Fruit fly (Drosophila melanogaster) whole organism, wandering third instar larva: ENCODE results near the gene DNAlig3.

Source experiments
- Abd-B ChIP-seq: fragments of >200 bp; optimal IDR thresholded peaks from 2 replicates; lab custom pipeline; 2017; ENCODE audit warnings: missing biosample characterization, missing genetic modification characterization
- CG32264 ChIP-seq: fragments of 200-800 bp; sonication (Bioruptor generic); optimal IDR thresholded peaks from 2 replicates; lab custom pipeline; 2016; ENCODE audit warnings: missing biosample characterization, missing genetic modification characterization
- CG9705 ChIP-seq: fragments of 200-800 bp; sonication (Bioruptor generic); optimal IDR thresholded peaks from 2 replicates; lab custom pipeline; 2018; ENCODE audit warnings: missing biosample characterization, mild to moderate bottlenecking, missing genetic modification characterization
- CrebA ChIP-seq: fragments of 200-800 bp; sonication (Bioruptor generic); optimal IDR thresholded peaks from 2 replicates; lab custom pipeline; 2016; ENCODE audit warnings: missing biosample characterization, mild to moderate bottlenecking, missing genetic modification characterization, borderline replicate concordance
- Dfd ChIP-seq: fragments of >200 bp; optimal IDR thresholded peaks from 2 replicates; lab custom pipeline; 2017; ENCODE audit warnings: missing biosample characterization, missing genetic modification characterization
- Dif ChIP-seq: fragments of 200-275, 200-300 bp; sonication (Bioruptor generic); optimal IDR thresholded peaks from 2 replicates; lab custom pipeline; 2018; ENCODE audit warnings: missing biosample characterization, missing genetic modification characterization; ENCODE audit not compliant: partially characterized antibody
- GATAd ChIP-seq: sonication (Bioruptor generic); optimal IDR thresholded peaks from 2 replicates; lab custom pipeline; 2016; ENCODE audit warnings: missing biosample characterization, missing genetic modification characterization
- HLH106 ChIP-seq: fragments of 200-800 bp; optimal IDR thresholded peaks from 3 replicates; lab custom pipeline; 2019; ENCODE audit warnings: missing biosample characterization, mild to moderate bottlenecking, missing genetic modification characterization, moderate library complexity
- Hnf4 ChIP-seq: fragments of 200-800 bp; sonication (Bioruptor generic); optimal IDR thresholded peaks from 2 replicates; lab custom pipeline; 2016; ENCODE audit warnings: missing biosample characterization, mild to moderate bottlenecking, missing genetic modification characterization
- Hr78 ChIP-seq: fragments of >200 bp; optimal IDR thresholded peaks from 2 replicates; lab custom pipeline; 2017; ENCODE audit warnings: missing biosample characterization, missing genetic modification characterization
- Hr83 ChIP-seq: fragments of 200-300 bp; sonication (Bioruptor generic); optimal IDR thresholded peaks from 2 replicates; lab custom pipeline; 2016; ENCODE audit warnings: missing biosample characterization, mild to moderate bottlenecking, missing genetic modification characterization, moderate library complexity; ENCODE audit not compliant: poor library complexity, severe bottlenecking
- Jra ChIP-seq: sonication (Bioruptor generic); optimal IDR thresholded peaks from 2 replicates; lab custom pipeline; 2016; ENCODE audit warnings: missing biosample characterization, missing genetic modification characterization
- Mio ChIP-seq: sonication (Bioruptor generic); optimal IDR thresholded peaks from 2 replicates; lab custom pipeline; 2016; ENCODE audit warnings: missing biosample characterization, missing genetic modification characterization
- Myc ChIP-seq: fragments of >200 bp; optimal IDR thresholded peaks from 2 replicates; lab custom pipeline; 2017
- N ChIP-seq: fragments of >200 bp; optimal IDR thresholded peaks from 2 replicates; lab custom pipeline; 2018; ENCODE audit warnings: missing biosample characterization, missing external identifiers, missing genetic modification characterization
- OdsH ChIP-seq: fragments of 200-800 bp; sonication (Bioruptor generic); optimal IDR thresholded peaks from 2 replicates; lab custom pipeline; 2016; ENCODE audit warnings: missing biosample characterization, mild to moderate bottlenecking, missing genetic modification characterization
- Rel ChIP-seq, 2 experiments: fragments of 200-800 bp; sonication (Bioruptor generic) in 1 of 2; optimal IDR thresholded peaks; 2 replicates in 1 of 2; 3 replicates in 1 of 2; lab custom pipeline; 2016 to 2019; ENCODE audit warnings: mild to moderate bottlenecking in 2 of 2, missing biosample characterization in 2 of 2, missing genetic modification characterization in 2 of 2, moderate library complexity in 1 of 2
- Sp1 ChIP-seq: fragments of 200-800 bp; sonication (Bioruptor generic); optimal IDR thresholded peaks from 3 replicates; lab custom pipeline; 2019; ENCODE audit warnings: missing biosample characterization, mild to moderate bottlenecking, missing genetic modification characterization, moderate library complexity
- Vsx2 ChIP-seq: fragments of 200-300, 225-300 bp; sonication (Bioruptor generic); optimal IDR thresholded peaks from 2 replicates; lab custom pipeline; 2018; ENCODE audit warnings: missing biosample characterization, missing genetic modification characterization; ENCODE audit not compliant: partially characterized antibody
- br ChIP-seq: fragments of 200-800 bp; sonication (Bioruptor generic); optimal IDR thresholded peaks from 2 replicates; lab custom pipeline; 2016; ENCODE audit warnings: missing biosample characterization, missing genetic modification characterization
- brk ChIP-seq: fragments of 200-800 bp; sonication (Bioruptor generic); optimal IDR thresholded peaks from 2 replicates; lab custom pipeline; 2016; ENCODE audit warnings: missing biosample characterization, mild to moderate bottlenecking, missing genetic modification characterization
- dl ChIP-seq, 2 experiments: fragments of 175-275, 200-275 bp in 1 of 2; fragments of 200-275 bp in 1 of 2; sonication (Bioruptor generic); optimal IDR thresholded peaks; lab custom pipeline; 2018; ENCODE audit warnings: mild to moderate bottlenecking in 2 of 2, missing biosample characterization in 2 of 2, missing genetic modification characterization in 2 of 2, moderate library complexity in 2 of 2; ENCODE audit not compliant: partially characterized antibody in 2 of 2, insufficient read depth in 1 of 2
- dmrt93B ChIP-seq: fragments of 200-800 bp; sonication (Bioruptor generic); optimal IDR thresholded peaks from 2 replicates; lab custom pipeline; 2018; ENCODE audit warnings: missing biosample characterization, mild to moderate bottlenecking, missing genetic modification characterization
- dsf ChIP-seq: sonication (Bioruptor generic); optimal IDR thresholded peaks from 2 replicates; lab custom pipeline; 2016; ENCODE audit warnings: missing biosample characterization, missing genetic modification characterization, borderline replicate concordance
- ey ChIP-seq: fragments of 200-800 bp; sonication (Bioruptor generic); optimal IDR thresholded peaks from 2 replicates; lab custom pipeline; 2016; ENCODE audit warnings: missing biosample characterization, missing genetic modification characterization
- foxo ChIP-seq, 2 experiments: fragments of 200-800 bp; sonication (Bioruptor generic); optimal IDR thresholded peaks; 2 replicates in 1 of 2; 3 replicates in 1 of 2; lab custom pipeline; 2016 to 2017; ENCODE audit warnings: missing biosample characterization in 2 of 2, missing genetic modification characterization in 2 of 2
- fru ChIP-seq: fragments of 200-800 bp; sonication (Bioruptor generic); optimal IDR thresholded peaks from 3 replicates; lab custom pipeline; 2016; ENCODE audit warnings: missing biosample characterization, mild to moderate bottlenecking, missing genetic modification characterization
- h ChIP-seq: fragments of 200-800 bp; sonication (Bioruptor generic); optimal IDR thresholded peaks from 3 replicates; lab custom pipeline; 2016; ENCODE audit warnings: missing biosample characterization, mild to moderate bottlenecking, missing genetic modification characterization
- jim ChIP-seq: fragments of 175-275, 200-325 bp; sonication (Bioruptor generic); optimal IDR thresholded peaks from 2 replicates; lab custom pipeline; 2016; ENCODE audit warnings: missing biosample characterization, mild to moderate bottlenecking, missing genetic modification characterization
- lola ChIP-seq: fragments of >200 bp; optimal IDR thresholded peaks from 2 replicates; lab custom pipeline; 2017; ENCODE audit warnings: missing biosample characterization, missing genetic modification characterization
- pan ChIP-seq: fragments of >200 bp; optimal IDR thresholded peaks from 2 replicates; lab custom pipeline; 2017
- psq ChIP-seq: fragments of 200-800 bp; sonication (Bioruptor generic); optimal IDR thresholded peaks from 3 replicates; lab custom pipeline; 2017; ENCODE audit warnings: missing biosample characterization, mild to moderate bottlenecking, missing genetic modification characterization, moderate library complexity
- rgr ChIP-seq: fragments of 200-800 bp; sonication (Bioruptor generic); optimal IDR thresholded peaks from 3 replicates; lab custom pipeline; 2016; ENCODE audit warnings: missing biosample characterization, mild to moderate bottlenecking, missing genetic modification characterization
- sage ChIP-seq: fragments of 200-800 bp; sonication (Bioruptor generic); optimal IDR thresholded peaks from 2 replicates; lab custom pipeline; 2016; ENCODE audit warnings: missing biosample characterization, mild to moderate bottlenecking, missing genetic modification characterization
- sv ChIP-seq: fragments of 200-800 bp; sonication (Bioruptor generic); optimal IDR thresholded peaks from 3 replicates; lab custom pipeline; 2016; ENCODE audit warnings: missing biosample characterization, missing genetic modification characterization
- tai ChIP-seq: sonication (Bioruptor generic); optimal IDR thresholded peaks from 2 replicates; lab custom pipeline; 2016; ENCODE audit warnings: missing biosample characterization, missing genetic modification characterization
- usp ChIP-seq: fragments of >200 bp; optimal IDR thresholded peaks from 2 replicates; lab custom pipeline; 2017; ENCODE audit warnings: missing biosample characterization, missing genetic modification characterization
- woc ChIP-seq: sonication (Bioruptor generic); optimal IDR thresholded peaks from 2 replicates; lab custom pipeline; 2016; ENCODE audit warnings: missing biosample characterization, mild to moderate bottlenecking, missing genetic modification characterization

The DNAlig3 gene

DNA sequence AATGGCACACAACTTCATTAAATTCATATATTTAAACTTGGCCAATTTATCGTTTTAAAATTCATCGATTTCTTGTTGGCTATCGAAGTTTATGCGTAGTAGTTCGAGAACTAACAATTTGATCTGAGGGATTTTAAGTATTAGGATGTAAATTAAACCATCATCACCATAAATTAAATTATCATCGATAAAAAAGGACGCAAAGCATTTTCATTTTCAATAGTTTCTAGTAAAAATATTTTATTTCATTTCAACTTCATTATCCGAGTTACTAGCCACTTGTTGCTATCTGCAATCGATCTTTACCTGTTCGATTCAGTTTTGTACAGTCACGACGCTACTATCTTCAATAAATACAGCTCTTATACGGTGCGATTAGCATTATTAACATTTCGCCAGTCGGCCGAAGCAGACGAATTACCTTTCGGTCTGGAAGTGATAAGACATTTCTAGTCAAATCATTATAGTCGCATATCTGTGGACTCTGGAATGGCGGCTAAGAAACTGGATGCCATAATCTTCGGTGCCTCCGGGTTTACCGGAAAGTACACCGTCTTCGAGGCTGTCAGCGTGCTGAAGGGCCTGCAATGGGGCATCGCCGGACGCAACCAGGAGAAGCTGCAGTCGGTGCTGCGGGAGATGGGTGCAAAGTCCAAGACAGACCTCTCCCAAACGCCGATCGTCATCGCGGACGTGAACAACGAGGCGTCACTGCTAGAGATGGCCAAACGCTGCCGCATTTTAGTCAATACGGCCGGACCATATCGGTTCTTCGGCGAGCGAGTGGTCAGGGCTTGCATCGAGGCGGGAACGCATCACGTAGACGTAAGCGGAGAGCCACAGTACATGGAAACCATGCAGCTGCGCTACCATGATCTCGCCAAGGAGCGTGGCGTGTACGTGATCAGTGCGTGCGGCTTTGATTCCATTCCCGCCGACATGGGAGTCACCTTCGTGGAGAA, 4.9 kb upstream of the DNAlig3 start, which contains the start of gene CG5167:
Gene CG5167 (plus strand): TSS at position 298 of the 962 bp plus-strand sequence.
- peak; percentile 53 for TF ChIP-seq OdsH
- no peak for TF ChIP-seq sage (GFP tag; lab: Kevin White, UChicago)
- no peak for TF ChIP-seq Abd-B
- TF ChIP-seq Hr78 (GFP tag; lab: Kevin White, UChicago), result no peak
- TF ChIP-seq h (GFP tag; lab: Kevin White, UChicago), result peak; percentile 58
- TF ChIP-seq psq (GFP tag; lab: Kevin White, UChicago), result peak; percentile 54
- TF ChIP-seq HLH106, result peak; percentile 45
- TF ChIP-seq usp (GFP tag; lab: Kevin White, UChicago), result no peak
- no peak for TF ChIP-seq Myc
- TF ChIP-seq CrebA (GFP tag; lab: Kevin White, UChicago), result no peak
- TF ChIP-seq ey (GFP tag; lab: Kevin White, UChicago), result peak; percentile 43
- peak; percentile 14 for TF ChIP-seq CG9705 (GFP tag; lab: Kevin White, UChicago)
- TF ChIP-seq GATAd, result no peak
- no peak for TF ChIP-seq Rel (GFP tag; optimal IDR thresholded peaks at IDR 0.05; lab: Kevin White, UChicago)
- peak; percentile 5 for TF ChIP-seq Rel (tag; optimal IDR thresholded peaks at IDR 0.05; lab: Kevin White, UChicago)
- TF ChIP-seq br (GFP tag; lab: Kevin White, UChicago), result peak; percentile 52
- TF ChIP-seq brk (GFP tag; lab: Kevin White, UChicago), result no peak
- no peak for TF ChIP-seq tai (GFP tag; lab: Kevin White, UChicago)
- TF ChIP-seq Sp1 (GFP tag; lab: Kevin White, UChicago), result peak; percentile 58
- TF ChIP-seq dl (GFP tag; optimal IDR thresholded peaks at IDR 0.05; lab: Kevin White, UChicago; ENCODE audit: insufficient read depth in 1 of 2, partially characterized antibody in 2 of 2), result no peak
- no peak for TF ChIP-seq pan (lab: Kevin White, UChicago)
- no peak for TF ChIP-seq CG32264 (GFP tag; lab: Kevin White, UChicago)
- no peak for TF ChIP-seq Vsx2 (GFP tag; lab: Kevin White, UChicago)
- no peak for TF ChIP-seq jim
- TF ChIP-seq Mio, result no peak
- TF ChIP-seq lola (GFP tag; lab: Kevin White, UChicago), result no peak
- peak; percentile 82 for TF ChIP-seq fru (GFP tag; lab: Kevin White, UChicago)
- no peak for TF ChIP-seq Hr83 (GFP tag; lab: Kevin White, UChicago)
- TF ChIP-seq Jra (GFP tag; lab: Kevin White, UChicago), result no peak
- peak in 1 of 2 experiments; percentile 67 for TF ChIP-seq foxo (GFP tag; optimal IDR thresholded peaks at IDR 0.05; lab: Kevin White, UChicago)
- no peak for TF ChIP-seq Dfd (GFP tag; lab: Kevin White, UChicago)
- no peak for TF ChIP-seq Dif (GFP tag; lab: Kevin White, UChicago)
- no peak for TF ChIP-seq sv (GFP tag; lab: Kevin White, UChicago)
- TF ChIP-seq Hnf4 (GFP tag; lab: Kevin White, UChicago), result no peak
- TF ChIP-seq N (GFP tag; lab: Kevin White, UChicago), result no peak
- TF ChIP-seq rgr (GFP tag; lab: Kevin White, UChicago), result peak; percentile 69
- TF ChIP-seq dmrt93B (GFP tag; lab: Kevin White, UChicago), result no peak
- TF ChIP-seq dsf (GFP tag; lab: Kevin White, UChicago), result no peak
- TF ChIP-seq woc (GFP tag; lab: Kevin White, UChicago), result peak; percentile 48

DNA sequence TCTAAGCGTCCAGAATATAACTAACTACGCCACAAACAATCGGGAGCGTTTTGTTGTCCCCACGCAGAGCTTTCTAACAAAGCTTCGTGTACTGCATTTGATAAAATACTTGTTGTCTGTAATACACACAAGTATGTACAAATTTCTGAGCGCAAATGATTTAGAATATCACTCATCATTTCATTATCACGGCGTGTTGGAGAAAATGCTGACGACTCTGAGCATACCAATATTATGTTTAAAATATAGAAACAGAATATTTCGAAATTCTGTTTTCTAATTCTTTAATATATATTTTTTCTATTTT, 4.2 kb upstream of the DNAlig3 start, which contains the start of gene Cyp9f2:
Gene Cyp9f2 (minus strand): TSS at position 101 of the 307 bp plus-strand sequence.
- no peak for TF ChIP-seq pan (lab: Kevin White, UChicago)
- TF ChIP-seq OdsH, result no peak
- TF ChIP-seq Mio, result no peak
- no peak for TF ChIP-seq psq (GFP tag; lab: Kevin White, UChicago)
- TF ChIP-seq Dif (GFP tag; lab: Kevin White, UChicago), result no peak
- TF ChIP-seq Vsx2 (GFP tag; lab: Kevin White, UChicago), result no peak
- no peak for TF ChIP-seq jim
- no peak for TF ChIP-seq Rel (GFP tag; optimal IDR thresholded peaks at IDR 0.05; lab: Kevin White, UChicago)
- no peak for TF ChIP-seq Rel (tag; optimal IDR thresholded peaks at IDR 0.05; lab: Kevin White, UChicago)
